Worm (Caenorhabditis elegans): ENCODE data around the gene gmeb-3.

- TF ChIP-seq ztf-4 (tag; optimal IDR thresholded peaks at IDR 0.05), result no peak
- no peak for TF ChIP-seq nhr-23 (tag; optimal IDR thresholded peaks at IDR 0.05)
- TF ChIP-seq unc-62 (GFP tag; optimal IDR thresholded peaks at IDR 0.05), result no peak
- TF ChIP-seq ama-1 (optimal IDR thresholded peaks at IDR 0.05), result no peak
- TF ChIP-seq lin-15B (tag; optimal IDR thresholded peaks at IDR 0.05), result no peak
- no peak for TF ChIP-seq snpc-4 (tag; optimal IDR thresholded peaks at IDR 0.05)
- TF ChIP-seq R02D3.7 (tag; optimal IDR thresholded peaks at IDR 0.05), result no peak
- TF ChIP-seq sea-2 (GFP tag; optimal IDR thresholded peaks at IDR 0.05), result no peak
- TF ChIP-seq unc-39 (tag; optimal IDR thresholded peaks at IDR 0.05), result no peak
- TF ChIP-seq pha-4 (tag; optimal IDR thresholded peaks at IDR 0.05), result no peak
These were observed 46.1 kb downstream of the gmeb-3 start for ce11 chrIII:3814421-3814820.

Data from whole organism, L3 larva.